Worm (Caenorhabditis elegans): Measurements from ENCODE around the gene sca-1.

sca-1 gene

ce11 chrIII:10848858-10849257 is 32.2 kb upstream of the sca-1 start, which contains the start of the genes fbxb-85 and hex-3 (continued):
- TF ChIP-seq blmp-1 (tag; optimal IDR thresholded peaks at IDR 0.05), result peak; percentile 31
- TF ChIP-seq nhr-76 (tag; optimal IDR thresholded peaks at IDR 0.05), result no peak
- TF ChIP-seq mep-1 (tag; optimal IDR thresholded peaks at IDR 0.05), result peak; percentile 97
- peak; percentile 19 for TF ChIP-seq hlh-1 (tag; optimal IDR thresholded peaks at IDR 0.05)
- TF ChIP-seq elt-1 (tag; optimal IDR thresholded peaks at IDR 0.05; ENCODE audit: borderline replicate concordance, insufficient read depth), result peak; percentile 1
- TF ChIP-seq ham-2 (GFP tag; optimal IDR thresholded peaks at IDR 0.05), result peak; percentile 51
- peak; percentile 92 for TF ChIP-seq sptf-1 (tag; optimal IDR thresholded peaks at IDR 0.05)

- TF ChIP-seq pha-4 (tag; optimal IDR thresholded peaks at IDR 0.05) (peak; percentile 52), nhr-237 (tag; optimal IDR thresholded peaks at IDR 0.05) (peak; percentile 8), mep-1 (tag; optimal IDR thresholded peaks at IDR 0.05) (peak; percentile 47), lin-13 (tag; optimal IDR thresholded peaks at IDR 0.05) (peak; percentile 80), nhr-76 (tag; optimal IDR thresholded peaks at IDR 0.05) (no peak), sptf-1 (tag; optimal IDR thresholded peaks at IDR 0.05) (peak; percentile 40), lsy-2 (tag; optimal IDR thresholded peaks at IDR 0.05) (peak; percentile 54), nhr-2 (tag; optimal IDR thresholded peaks at IDR 0.05) (no peak), drap-1 (GFP tag; optimal IDR thresholded peaks at IDR 0.05) (no peak), ces-1 (GFP tag; optimal IDR thresholded peaks at IDR 0.05) (peak; percentile 56)
Observed at ce11 chrIII:10844873-10845272, 28.2 kb upstream of the sca-1 start, which contains the start of gene pde-12. Gene pde-12, minus strand, starts transcription at chrIII:10845020.

DNA sequence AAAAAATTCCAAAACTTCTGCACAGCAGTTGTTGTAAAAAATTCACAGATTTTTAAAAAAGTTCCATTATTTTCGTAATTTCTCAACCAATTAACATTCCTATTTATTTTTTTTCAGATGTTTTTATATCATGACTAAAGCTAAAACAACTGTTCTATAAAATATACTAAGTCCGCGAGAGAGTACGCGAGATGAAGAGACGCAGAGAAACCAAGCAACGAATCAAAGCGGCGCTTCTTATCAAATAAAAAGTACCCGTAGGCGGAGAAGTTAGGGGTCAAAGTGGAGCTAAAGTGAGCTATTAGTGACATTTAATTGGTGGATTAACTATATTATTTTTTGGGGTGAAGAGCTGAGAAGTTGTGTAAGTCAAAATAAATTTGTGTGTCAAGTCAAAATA is 16.0 kb upstream of the sca-1 start, which contains the start of gene sbsp-1:
sbsp-1 (plus strand) TSS at position 301 of the 400 bp plus-strand sequence.
- TF ChIP-seq snpc-4 (tag; optimal IDR thresholded peaks at IDR 0.05) (no peak), cnd-1 (tag; optimal IDR thresholded peaks at IDR 0.05) (no peak), nhr-2 (tag; optimal IDR thresholded peaks at IDR 0.05) (no peak), unc-39 (tag; optimal IDR thresholded peaks at IDR 0.05) (no peak), ceh-39 (tag; optimal IDR thresholded peaks at IDR 0.05) (no peak), lin-13 (tag; optimal IDR thresholded peaks at IDR 0.05) (no peak), mls-2 (tag; optimal IDR thresholded peaks at IDR 0.05) (no peak), ces-1 (GFP tag; optimal IDR thresholded peaks at IDR 0.05) (no peak), sptf-1 (tag; optimal IDR thresholded peaks at IDR 0.05) (no peak), drap-1 (GFP tag; optimal IDR thresholded peaks at IDR 0.05) (no peak), nhr-12 (tag; optimal IDR thresholded peaks at IDR 0.05) (no peak), pha-4 (tag; optimal IDR thresholded peaks at IDR 0.05) (no peak), blmp-1 (tag; optimal IDR thresholded peaks at IDR 0.05) (no peak), ceh-43 (GFP tag; optimal IDR thresholded peaks at IDR 0.05) (no peak), nhr-76 (tag; optimal IDR thresholded peaks at IDR 0.05) (no peak), hlh-1 (tag; optimal IDR thresholded peaks at IDR 0.05) (no peak), zip-8 (tag; optimal IDR thresholded peaks at IDR 0.05) (no peak), unc-62 (GFP tag; optimal IDR thresholded peaks at IDR 0.05) (no peak), ceh-83 (GFP tag; optimal IDR thresholded peaks at IDR 0.05) (no peak)

ce11 chrIII:10831483-10831882 is 14.8 kb upstream of the sca-1 start:
- TF ChIP-seq ceh-43 (GFP tag; optimal IDR thresholded peaks at IDR 0.05) (no peak), zip-8 (tag; optimal IDR thresholded peaks at IDR 0.05) (peak; percentile 6), cnd-1 (tag; optimal IDR thresholded peaks at IDR 0.05) (no peak), elt-1 (tag; optimal IDR thresholded peaks at IDR 0.05; ENCODE audit: borderline replicate concordance, insufficient read depth) (peak; percentile 59)

DNA sequence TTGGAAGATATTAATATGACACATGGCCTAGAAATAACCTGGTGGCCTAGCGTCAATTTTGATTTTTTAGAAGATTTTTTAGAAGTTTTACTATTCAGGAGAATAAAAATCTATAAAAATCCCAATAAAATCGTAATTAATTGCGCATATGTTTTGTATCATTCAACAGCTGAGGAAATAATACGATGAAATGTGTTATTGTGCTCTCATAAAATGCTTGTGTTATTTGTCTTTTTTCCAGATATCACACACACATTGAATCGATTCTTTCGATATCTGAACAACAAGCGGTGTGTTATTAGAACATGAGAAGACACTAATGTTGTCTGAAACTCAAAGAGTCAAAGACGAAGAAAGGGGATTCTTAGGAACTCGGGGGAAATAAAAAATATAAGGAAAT is 8.4 kb upstream of the sca-1 start:
- no peak for TF ChIP-seq unc-120 (tag; optimal IDR thresholded peaks at IDR 0.05; ENCODE audit: poor library complexity, severe bottlenecking)
- no peak for TF ChIP-seq ham-2 (GFP tag; optimal IDR thresholded peaks at IDR 0.05)
- no peak for TF ChIP-seq flh-1 (GFP tag; optimal IDR thresholded peaks at IDR 0.05)
- no peak for TF ChIP-seq M03D4.4 (tag; optimal IDR thresholded peaks at IDR 0.05)
- no peak for TF ChIP-seq nhr-12 (tag; optimal IDR thresholded peaks at IDR 0.05)
- TF ChIP-seq nhr-28 (tag; optimal IDR thresholded peaks at IDR 0.05), result no peak
- TF ChIP-seq nhr-237 (tag; optimal IDR thresholded peaks at IDR 0.05), result no peak

DNA sequence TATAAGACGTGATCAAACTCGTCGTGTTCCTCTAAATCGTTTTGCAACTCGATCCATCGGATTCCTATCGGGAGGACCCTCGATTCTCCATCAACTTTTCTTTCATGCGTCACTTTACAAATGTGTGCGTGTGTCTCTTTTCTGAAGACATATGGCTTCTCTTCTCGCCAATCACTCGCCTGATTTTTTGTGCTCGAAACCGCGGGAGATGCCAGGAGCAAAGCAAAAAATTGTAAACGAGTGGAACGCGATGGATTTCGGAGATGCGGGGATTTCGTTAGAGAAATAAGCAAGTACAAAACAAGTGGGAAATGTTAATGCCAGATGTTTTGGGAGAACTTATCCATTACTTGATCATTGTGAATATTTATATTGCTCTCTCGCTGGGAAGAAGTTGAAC is 7.6 kb upstream of the sca-1 start:
- TF ChIP-seq lin-13 (tag; optimal IDR thresholded peaks at IDR 0.05) (no peak), unc-120 (tag; optimal IDR thresholded peaks at IDR 0.05; ENCODE audit: poor library complexity, severe bottlenecking) (peak; percentile 12), hlh-1 (tag; optimal IDR thresholded peaks at IDR 0.05) (peak; percentile 30)

All from whole organism, mixed stage, embryonic.